Worm (Caenorhabditis elegans) whole organism, young adult: ENCODE results near the gene algn-11.

Experiments
- B0019.2 ChIP-seq: fragments of 200-800 bp; sonication (Bioruptor generic); conservative IDR thresholded peaks from 2 replicates; pipeline ENCODE4 v1.3.6; 2022; ENCODE audit warnings: missing genetic modification reagents, missing genetic modification characterization, missing compliant biosample characterization
- B0336.3 ChIP-seq: fragments of 200-800 bp; sonication (Bioruptor generic); IDR thresholded peaks from 2 replicates; pipeline ENCODE4 v1.3.6; 2022; ENCODE audit warnings: missing genetic modification characterization, missing compliant biosample characterization
- C06A6.2 ChIP-seq: fragments of 200-800 bp; sonication (Bioruptor generic); conservative IDR thresholded peaks from 2 replicates; pipeline ENCODE4 v1.3.6; 2022; ENCODE audit warnings: missing genetic modification characterization, missing compliant biosample characterization
- F33H1.4 ChIP-seq: fragments of 200-800 bp; sonication (Bioruptor generic); IDR thresholded peaks from 2 replicates; pipeline ENCODE4 v1.3.6; 2022; ENCODE audit warnings: missing genetic modification reagents, missing genetic modification characterization, missing compliant biosample characterization
- F37B4.10 ChIP-seq: fragments of 200-800 bp; sonication (Bioruptor generic); IDR thresholded peaks from 2 replicates; pipeline ENCODE4 v1.3.6; 2022; ENCODE audit warnings: missing genetic modification characterization, missing compliant biosample characterization
- F55B11.4 ChIP-seq: sonication (generic microtip); optimal IDR thresholded peaks from 2 replicates; lab custom pipeline; 2016; ENCODE audit warnings: missing compliant biosample characterization, missing genetic modification characterization, borderline replicate concordance; ENCODE audit not compliant: insufficient read depth
- T07F8.4 ChIP-seq: sonication (generic microtip); optimal IDR thresholded peaks from 2 replicates; lab custom pipeline; 2016; ENCODE audit warnings: mild to moderate bottlenecking, missing genetic modification characterization, moderate library complexity, missing compliant biosample characterization
- Y67H2A.10 ChIP-seq: fragments of 200-800 bp; sonication (Bioruptor generic); conservative IDR thresholded peaks from 2 replicates; pipeline ENCODE4 v1.3.6; 2022; ENCODE audit warnings: missing genetic modification reagents, missing genetic modification characterization, missing compliant biosample characterization
- ZK185.1 ChIP-seq: sonication (generic microtip); optimal IDR thresholded peaks from 2 replicates; lab custom pipeline; 2016; ENCODE audit warnings: mild to moderate bottlenecking, missing genetic modification characterization, missing compliant biosample characterization; ENCODE audit not compliant: poor library complexity, severe bottlenecking
- ceh-40 ChIP-seq: fragments of 200-800 bp; sonication (Bioruptor generic); IDR thresholded peaks from 2 replicates; pipeline ENCODE4 v1.3.6; 2022; ENCODE audit warnings: missing genetic modification characterization, missing compliant biosample characterization
- dox-1 ChIP-seq: fragments of 200-800 bp; sonication (Bioruptor generic); IDR thresholded peaks from 2 replicates; pipeline ENCODE4 v1.3.6; 2022; ENCODE audit warnings: missing genetic modification reagents, missing genetic modification characterization, missing compliant biosample characterization
- ekl-4 ChIP-seq: fragments of 200-800 bp; sonication (Bioruptor generic); IDR thresholded peaks from 2 replicates; pipeline ENCODE4 v1.3.6; 2022; ENCODE audit warnings: missing genetic modification reagents, missing genetic modification characterization, missing compliant biosample characterization
- fkh-3 ChIP-seq: sonication (generic microtip); optimal IDR thresholded peaks from 2 replicates; lab custom pipeline; 2016; ENCODE audit warnings: mild to moderate bottlenecking, missing genetic modification characterization, missing compliant biosample characterization
- hlh-12 ChIP-seq: sonication (generic microtip); optimal IDR thresholded peaks from 2 replicates; lab custom pipeline; 2016; ENCODE audit warnings: missing genetic modification characterization, missing compliant biosample characterization
- hlh-26 ChIP-seq: fragments of 200-800 bp; sonication (Bioruptor generic); conservative IDR thresholded peaks from 2 replicates; pipeline ENCODE4 v1.3.6; 2022; ENCODE audit warnings: missing genetic modification reagents, missing genetic modification characterization, missing compliant biosample characterization
- hsf-1 ChIP-seq: fragments of 200-800 bp; sonication (Bioruptor generic); IDR thresholded peaks from 2 replicates; pipeline ENCODE4 v1.3.6; 2022; ENCODE audit warnings: missing genetic modification reagents, missing genetic modification characterization, missing compliant biosample characterization
- lin-26 ChIP-seq: fragments of 200-800 bp; sonication (Bioruptor generic); IDR thresholded peaks from 2 replicates; pipeline ENCODE4 v1.3.6; 2022; ENCODE audit warnings: missing genetic modification reagents, missing genetic modification characterization, missing compliant biosample characterization
- lir-1 ChIP-seq: fragments of 200-800 bp; sonication (Bioruptor generic); conservative IDR thresholded peaks from 2 replicates; pipeline ENCODE4 v1.3.6; 2022; ENCODE audit warnings: missing genetic modification reagents, missing genetic modification characterization, missing compliant biosample characterization
- lsl-1 ChIP-seq: fragments of 200-800 bp; sonication (Bioruptor generic); optimal IDR thresholded peaks from 2 replicates; lab custom pipeline; 2018; ENCODE audit warnings: mild to moderate bottlenecking, missing genetic modification characterization, moderate library complexity, missing compliant biosample characterization
- madf-10 ChIP-seq: sonication (generic microtip); optimal IDR thresholded peaks from 2 replicates; lab custom pipeline; 2016; ENCODE audit warnings: mild to moderate bottlenecking, missing genetic modification characterization, missing compliant biosample characterization
- madf-6 ChIP-seq: fragments of 200-800 bp; sonication (Bioruptor generic); IDR thresholded peaks from 2 replicates; pipeline ENCODE4 v1.3.6; 2022; ENCODE audit warnings: missing genetic modification reagents, missing genetic modification characterization, missing compliant biosample characterization
- nfya-1 ChIP-seq: sonication (generic microtip); optimal IDR thresholded peaks from 2 replicates; lab custom pipeline; 2017; ENCODE audit warnings: antibody characterized with exemption, missing compliant biosample characterization, missing genetic modification characterization, borderline replicate concordance; ENCODE audit not compliant: insufficient read depth
- nfyb-1 ChIP-seq: fragments of 200-800 bp; sonication (Bioruptor generic); IDR thresholded peaks from 2 replicates; pipeline ENCODE4 v1.3.6; 2022; ENCODE audit warnings: missing genetic modification reagents, missing genetic modification characterization, missing compliant biosample characterization
- nhr-120 ChIP-seq: fragments of 200-800 bp; sonication (Bioruptor generic); IDR thresholded peaks from 2 replicates; pipeline ENCODE4 v1.3.6; 2022; ENCODE audit warnings: missing genetic modification characterization, missing compliant biosample characterization
- nhr-179 ChIP-seq: sonication (generic microtip); optimal IDR thresholded peaks from 2 replicates; lab custom pipeline; 2016; ENCODE audit warnings: mild to moderate bottlenecking, missing genetic modification characterization, missing compliant biosample characterization
- nhr-27 ChIP-seq: fragments of 200-800 bp; sonication (Bioruptor generic); optimal IDR thresholded peaks from 2 replicates; lab custom pipeline; 2018; ENCODE audit warnings: mild to moderate bottlenecking, missing genetic modification characterization, moderate library complexity, missing compliant biosample characterization
- nhr-80 ChIP-seq: sonication (generic microtip); optimal IDR thresholded peaks from 2 replicates; lab custom pipeline; 2016; ENCODE audit warnings: missing genetic modification characterization, missing compliant biosample characterization
- pha-4 ChIP-seq: fragments of 150-350 bp; sonication (generic microtip); optimal IDR thresholded peaks from 2 replicates; lab custom pipeline; 2014; ENCODE audit warnings: missing biosample characterization, missing genetic modification reagents, missing genetic modification characterization
- rec-8 ChIP-seq, 2 experiments: sonication (generic microtip); optimal IDR thresholded peaks; 2 replicates each; lab custom pipeline; 2016; ENCODE audit warnings: mild to moderate bottlenecking in 2 of 2, missing genetic modification characterization in 2 of 2, missing genetic modification reagents in 2 of 2, missing genotype in 2 of 2, missing biosample characterization in 1 of 2, missing compliant biosample characterization in 1 of 2, moderate library complexity in 1 of 2
- sea-2 ChIP-seq: fragments of 200-800 bp; sonication (Bioruptor generic); IDR thresholded peaks from 2 replicates; pipeline ENCODE4 v1.3.6; 2022; ENCODE audit warnings: missing genetic modification characterization, missing compliant biosample characterization
- snpc-3.4 ChIP-seq: sonication (generic microtip); optimal IDR thresholded peaks from 2 replicates; lab custom pipeline; 2017; ENCODE audit warnings: missing genetic modification characterization, mild to moderate bottlenecking, missing compliant biosample characterization, antibody characterized with exemption, moderate library complexity, missing genotype, missing genetic modification reagents
- snpc-4 ChIP-seq, 5 experiments: fragments of 150-350 bp in 1 of 5; sonication (generic microtip) in 4 of 5; optimal IDR thresholded peaks; 2 replicates each; lab custom pipeline; 2014 to 2018; ENCODE audit warnings: missing genetic modification characterization in 5 of 5, missing biosample characterization in 3 of 5, antibody characterized with exemption in 2 of 5, mild to moderate bottlenecking in 2 of 5, missing compliant biosample characterization in 2 of 5, missing genotype in 2 of 5, moderate library complexity in 2 of 5, missing genetic modification reagents in 1 of 5
- tbp1 ChIP-seq: fragments of 200-800 bp; sonication (Bioruptor generic); optimal IDR thresholded peaks from 2 replicates; lab custom pipeline; 2018; ENCODE audit warnings: mild to moderate bottlenecking, missing genetic modification characterization, missing compliant biosample characterization
- xnd-1 ChIP-seq: sonication (generic microtip); optimal IDR thresholded peaks from 2 replicates; lab custom pipeline; 2016; ENCODE audit warnings: missing genotype, missing genetic modification reagents, missing genetic modification characterization, missing compliant biosample characterization

algn-11 gene

ce11 chrIII:7323331-7323730 is 33.0 kb upstream of the algn-11 start:
- TF ChIP-seq nfya-1, result no peak
- peak; percentile 24 for TF ChIP-seq nhr-80 (tag; lab: Kevin White, UChicago)

- TF ChIP-seq pha-4, result peak; percentile 7
- no peak for TF ChIP-seq lin-26 (GFP tag; lab: Robert Waterston, UW)
Observed at ce11 chrIII:7322018-7322417, 31.7 kb upstream of the algn-11 start.

ce11 chrIII:7319390-7319789 is 29.0 kb upstream of the algn-11 start, which contains the start of gene F56C9.8:
Gene F56C9.8, minus strand, starts transcription at chrIII:7319509.
- TF ChIP-seq nhr-80 (tag; lab: Kevin White, UChicago), result peak; percentile 30
- TF ChIP-seq sea-2 (GFP tag; lab: Robert Waterston, UW), result no peak

- TF ChIP-seq nhr-80 (tag; lab: Kevin White, UChicago) (peak; percentile 63), F55B11.4 (tag; lab: Kevin White, UChicago) (no peak)
Observed at ce11 chrIII:7317354-7317753, 27.0 kb upstream of the algn-11 start.

ce11 chrIII:7314927-7315547 is 24.7 kb upstream of the algn-11 start, which contains the start of gene nspg-6:
Gene nspg-6, minus strand, starts transcription at chrIII:7314977.
- TF ChIP-seq fkh-3 (tag; lab: Kevin White, UChicago) (no peak), nhr-80 (tag; lab: Kevin White, UChicago) (peak; percentile 75)

ce11 chrIII:7314473-7314872 is 24.1 kb upstream of the algn-11 start:
- no peak for TF ChIP-seq Y67H2A.10
- TF ChIP-seq nfyb-1 (GFP tag; lab: Robert Waterston, UW), result no peak
- no peak for TF ChIP-seq dox-1 (GFP tag; lab: Robert Waterston, UW)
- TF ChIP-seq B0336.3, result no peak
- no peak for TF ChIP-seq C06A6.2 (GFP tag; lab: Robert Waterston, UW)
- TF ChIP-seq madf-10 (tag; lab: Kevin White, UChicago), result no peak
- TF ChIP-seq B0019.2 (GFP tag; lab: Robert Waterston, UW), result no peak
- no peak for TF ChIP-seq madf-6
- TF ChIP-seq nhr-179 (tag; lab: Kevin White, UChicago), result no peak
- no peak for TF ChIP-seq hlh-12
- TF ChIP-seq rec-8 (tag; optimal IDR thresholded peaks at IDR 0.05; lab: Kevin White, UChicago), result no peak
- TF ChIP-seq nhr-120 (GFP tag; lab: Robert Waterston, UW), result no peak

- TF ChIP-seq T07F8.4 (no peak), nhr-27 (tag; lab: Kevin White, UChicago) (no peak), lin-26 (GFP tag; lab: Robert Waterston, UW) (0 out of 2 replicates have a peak, but pooled peaks have one; percentile 12), hlh-26 (GFP tag; lab: Robert Waterston, UW) (no peak), ceh-40 (no peak), ekl-4 (GFP tag; lab: Robert Waterston, UW) (0 out of 2 replicates have a peak, but pooled peaks have one; percentile 40), dox-1 (GFP tag; lab: Robert Waterston, UW) (0 out of 2 replicates have a peak, but pooled peaks have one; percentile 4), hsf-1 (0 out of 2 replicates have a peak, but pooled peaks have one; percentile 19), tbp1 (GFP tag; lab: Kevin White, UChicago) (peak; percentile 16), F33H1.4 (GFP tag; lab: Robert Waterston, UW) (peak; percentile 95), snpc-3.4 (tag; lab: Kevin White, UChicago) (peak; percentile 49), snpc-4 (GFP tag; optimal IDR thresholded peaks at IDR 0.05; lab: Kevin White, UChicago) (no peak), snpc-4 (tag; optimal IDR thresholded peaks at IDR 0.05; lab: Kevin White, UChicago) (peak in 1 of 4 experiments; percentile 12), lir-1 (GFP tag; lab: Robert Waterston, UW) (no peak), F37B4.10 (no peak), lsl-1 (peak; percentile 91), xnd-1 (tag; lab: Kevin White, UChicago) (peak; percentile 74), ZK185.1 (tag; lab: Kevin White, UChicago) (no peak), madf-6 (peak; percentile 91)
Observed at ce11 chrIII:7310662-7311340, 20.4 kb upstream of the algn-11 start, which contains the start of the genes F56C9.6 and F56C9.3. Gene F56C9.6, minus strand, starts transcription at chrIII:7310773. Gene F56C9.3, plus strand, starts transcription at chrIII:7311290.
